Fruit fly (Drosophila melanogaster): ENCODE results near the gene Der-1.
A peak's percentile ranks its signal among the peaks of the same experiment; 100 is the strongest.

The Der-1 gene

dm6 chr2L:1986343-1987280 lies 12.9 kb downstream of the Der-1 start (continued):
- TF ChIP-seq fru (optimal IDR thresholded peaks at IDR 0.05) (no peak), Meics (GFP tag; optimal IDR thresholded peaks at IDR 0.05) (peak; percentile 80), sim (GFP tag; IDR thresholded peaks at IDR 0.05) (no peak), CG6791 (GFP tag; IDR thresholded peaks at IDR 0.05; ENCODE audit: partially characterized antibody) (no peak), sna (GFP tag; IDR thresholded peaks at IDR 0.05; ENCODE audit: partially characterized antibody) (no peak), Oli (tag; optimal IDR thresholded peaks at IDR 0.05) (peak; percentile 64), CG7928 (GFP tag; optimal IDR thresholded peaks at IDR 0.05) (peak; percentile 30), gt (GFP tag; IDR thresholded peaks at IDR 0.05) (no peak), CG32767 (GFP tag; IDR thresholded peaks at IDR 0.05) (no peak), CG3995 (GFP tag; optimal IDR thresholded peaks at IDR 0.05) (no peak), C15 (GFP tag; IDR thresholded peaks at IDR 0.05) (no peak), zfh1 (GFP tag; IDR thresholded peaks at IDR 0.05) (peak; percentile 47; the same call in 1 of the 3 replicates), CG34422 (GFP tag; IDR thresholded peaks at IDR 0.05) (no peak), tio (GFP tag; optimal IDR thresholded peaks at IDR 0.05) (no peak), lab (GFP tag; optimal IDR thresholded peaks at IDR 0.05) (peak; percentile 50), vfl (GFP tag; optimal IDR thresholded peaks at IDR 0.05) (peak; percentile 7), chif (GFP tag; optimal IDR thresholded peaks at IDR 0.05) (peak in 1 of 2 experiments; percentile 26), sens (GFP tag) (peak; percentile 54), CG33213 (GFP tag; optimal IDR thresholded peaks at IDR 0.05) (peak; percentile 14), Ets97D (GFP tag; optimal IDR thresholded peaks at IDR 0.05) (peak; percentile 11), fd64A (GFP tag; optimal IDR thresholded peaks at IDR 0.05) (no peak), Side (GFP tag; optimal IDR thresholded peaks at IDR 0.05) (peak; percentile 44), CG6765 (GFP tag; optimal IDR thresholded peaks at IDR 0.05) (no peak), CG7372 (GFP tag; IDR thresholded peaks at IDR 0.05) (no peak), Myb (GFP tag; optimal IDR thresholded peaks at IDR 0.05) (peak; percentile 48), CG2199 (GFP tag; IDR thresholded peaks at IDR 0.05) (no peak), CG1647 (GFP tag; optimal IDR thresholded peaks at IDR 0.05) (peak; percentile 56), CG30403 (GFP tag; optimal IDR thresholded peaks at IDR 0.05) (peak; percentile 65), Doc2 (GFP tag; IDR thresholded peaks at IDR 0.05) (no peak), amos (GFP tag; IDR thresholded peaks at IDR 0.05; ENCODE audit: partially characterized antibody) (no peak), Opbp (GFP tag; IDR thresholded peaks at IDR 0.05; ENCODE audit: partially characterized antibody) (no peak), Ssrp (tag; optimal IDR thresholded peaks at IDR 0.05) (peak; percentile 11), CG9797 (GFP tag; optimal IDR thresholded peaks at IDR 0.05) (no peak), D19B (GFP tag; optimal IDR thresholded peaks at IDR 0.05) (peak; percentile 53), CG12104 (GFP tag; optimal IDR thresholded peaks at IDR 0.05) (no peak), unpg (GFP tag; optimal IDR thresholded peaks at IDR 0.05) (peak; percentile 48), dmrt99B (tag; optimal IDR thresholded peaks at IDR 0.05) (peak; percentile 66), Sin3A (optimal IDR thresholded peaks at IDR 0.05) (no peak), CG6813 (GFP tag; optimal IDR thresholded peaks at IDR 0.05) (peak; percentile 31), Dek (tag; optimal IDR thresholded peaks at IDR 0.05) (peak; percentile 42), HHEX (GFP tag; optimal IDR thresholded peaks at IDR 0.05) (peak; percentile 70), Asciz (GFP tag; optimal IDR thresholded peaks at IDR 0.05) (peak; percentile 39), rib (GFP tag; IDR thresholded peaks at IDR 0.05) (no peak; the same call in 1 of the 2 replicates), CG32532 (GFP tag; IDR thresholded peaks at IDR 0.05) (peak; percentile 82), CG12769 (tag; optimal IDR thresholded peaks at IDR 0.05) (peak; percentile 47), so (GFP tag; IDR thresholded peaks at IDR 0.05) (no peak), CG6683 (GFP tag; optimal IDR thresholded peaks at IDR 0.05) (no peak), Atf3 (GFP tag; optimal IDR thresholded peaks at IDR 0.05) (no peak), unc-4 (GFP tag; IDR thresholded peaks at IDR 0.05; ENCODE audit: partially characterized antibody) (no peak)

Measured in whole organism, embryonic.